Worm (Caenorhabditis elegans) whole organism, L4/young adult: ENCODE results near the gene F21C10.13.

Experiments
- W03F9.2 ChIP-seq: fragments of 150-350 bp; optimal IDR thresholded peaks from 2 replicates; lab custom pipeline; 2014; ENCODE audit warnings: missing biosample characterization, missing genetic modification characterization
- dao-5 ChIP-seq: sonication (generic microtip); optimal IDR thresholded peaks from 2 replicates; lab custom pipeline; 2016; ENCODE audit warnings: missing genotype, missing genetic modification characterization, moderate library complexity, missing compliant biosample characterization
- him-1 ChIP-seq: sonication (generic microtip); optimal IDR thresholded peaks from 2 replicates; lab custom pipeline; 2016; ENCODE audit warnings: missing genotype, missing genetic modification reagents, missing genetic modification characterization, missing compliant biosample characterization

Gene F21C10.13

ce11 chrV:9125345-9125744, 3.2 kb downstream of the F21C10.13 start, which contains the start of gene F21C10.5:
Gene F21C10.5 (plus strand): TSS chrV:9125645.
- TF ChIP-seq him-1 (tag; lab: Kevin White, UChicago): no peak
- no peak for TF ChIP-seq dao-5
- TF ChIP-seq W03F9.2: no peak

- TF ChIP-seq dao-5 (no peak), him-1 (tag; lab: Kevin White, UChicago) (no peak), W03F9.2 (no peak)
Measured at ce11 chrV:9126316-9126715, 4.2 kb downstream of the F21C10.13 start, which contains the start of gene F21C10.4. Gene F21C10.4 (plus strand): TSS chrV:9126616.

- TF ChIP-seq dao-5: no peak
- no peak for TF ChIP-seq him-1 (tag; lab: Kevin White, UChicago)
- no peak for TF ChIP-seq W03F9.2
Measured at ce11 chrV:9127773-9128172, 5.7 kb downstream of the F21C10.13 start, which contains the start of gene F21C10.3. Gene F21C10.3 (plus strand): TSS chrV:9128073.

DNA sequence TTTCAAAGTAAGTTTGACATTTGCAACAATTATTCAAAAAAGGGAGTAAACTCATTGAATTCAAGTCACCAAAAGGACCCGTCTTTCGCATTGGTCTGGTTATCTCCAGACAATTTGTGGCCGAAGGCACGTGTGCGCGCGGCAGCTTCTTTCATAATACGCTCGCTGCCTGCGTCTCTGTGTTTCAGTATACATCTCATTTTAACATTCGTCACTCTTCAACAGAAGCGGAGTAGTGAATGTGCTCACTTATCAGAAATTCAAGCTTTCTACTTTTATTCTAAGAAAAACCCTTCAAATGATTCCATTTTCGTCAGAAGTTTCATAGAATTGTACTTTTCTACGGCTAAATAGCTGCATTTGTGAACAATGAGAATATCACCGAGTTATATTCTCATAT, 6.5 kb downstream of the F21C10.13 start:
- no peak for TF ChIP-seq W03F9.2
- TF ChIP-seq him-1 (tag; lab: Kevin White, UChicago): peak; percentile 36
- no peak for TF ChIP-seq dao-5

- TF ChIP-seq him-1 (tag; lab: Kevin White, UChicago): no peak
- TF ChIP-seq W03F9.2: no peak
- no peak for TF ChIP-seq dao-5
Measured at ce11 chrV:9130766-9131165, 8.7 kb downstream of the F21C10.13 start, which contains the start of gene F21C10.19. Gene F21C10.19 (plus strand): TSS chrV:9131066.

- no peak for TF ChIP-seq W03F9.2
- TF ChIP-seq him-1 (tag; lab: Kevin White, UChicago): no peak
- no peak for TF ChIP-seq dao-5
Measured at ce11 chrV:9132043-9132442, 9.9 kb downstream of the F21C10.13 start, which contains the start of gene F21C10.1. Gene F21C10.1 (plus strand): TSS chrV:9132343.

- no peak for TF ChIP-seq dao-5
- TF ChIP-seq him-1 (tag; lab: Kevin White, UChicago): no peak
- TF ChIP-seq W03F9.2: no peak
Measured at ce11 chrV:9133950-9134349, 11.8 kb downstream of the F21C10.13 start, which contains the start of gene B0222.1. Gene B0222.1 (plus strand): TSS chrV:9134255.

- TF ChIP-seq dao-5: no peak
- no peak for TF ChIP-seq him-1 (tag; lab: Kevin White, UChicago)
- no peak for TF ChIP-seq W03F9.2
Measured at ce11 chrV:9137618-9138017, 15.5 kb downstream of the F21C10.13 start, which contains the start of gene pitr-2. Gene pitr-2 (minus strand): TSS chrV:9137718.

- TF ChIP-seq dao-5: no peak
- no peak for TF ChIP-seq him-1 (tag; lab: Kevin White, UChicago)
Measured at ce11 chrV:9141297-9141696, 19.2 kb downstream of the F21C10.13 start, which contains the start of gene pitr-3. Gene pitr-3 (minus strand): TSS chrV:9141397.

DNA sequence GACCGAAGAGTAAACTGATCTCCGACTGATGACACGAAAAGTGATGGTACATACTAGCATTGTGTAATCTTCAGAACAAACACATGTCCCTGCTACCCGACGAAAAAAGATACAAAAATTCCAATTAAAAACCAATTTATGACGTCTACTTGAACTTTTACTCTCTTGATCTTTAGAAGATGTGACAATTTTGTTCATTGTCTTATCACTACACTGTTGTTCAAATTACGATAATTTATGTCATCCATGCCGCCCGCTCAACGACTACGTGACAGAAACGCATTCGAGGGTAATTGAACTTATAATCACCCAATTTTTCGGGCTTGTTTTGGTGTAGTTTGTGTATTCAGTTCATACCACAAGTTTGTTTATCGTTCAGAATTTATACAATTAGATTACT, 21.8 kb downstream of the F21C10.13 start:
- TF ChIP-seq dao-5: no peak
- TF ChIP-seq W03F9.2: no peak
- TF ChIP-seq him-1 (tag; lab: Kevin White, UChicago): no peak

ce11 chrV:9146196-9146595, 24.1 kb downstream of the F21C10.13 start:
- no peak for TF ChIP-seq W03F9.2
- TF ChIP-seq him-1 (tag; lab: Kevin White, UChicago): no peak
- no peak for TF ChIP-seq dao-5

DNA sequence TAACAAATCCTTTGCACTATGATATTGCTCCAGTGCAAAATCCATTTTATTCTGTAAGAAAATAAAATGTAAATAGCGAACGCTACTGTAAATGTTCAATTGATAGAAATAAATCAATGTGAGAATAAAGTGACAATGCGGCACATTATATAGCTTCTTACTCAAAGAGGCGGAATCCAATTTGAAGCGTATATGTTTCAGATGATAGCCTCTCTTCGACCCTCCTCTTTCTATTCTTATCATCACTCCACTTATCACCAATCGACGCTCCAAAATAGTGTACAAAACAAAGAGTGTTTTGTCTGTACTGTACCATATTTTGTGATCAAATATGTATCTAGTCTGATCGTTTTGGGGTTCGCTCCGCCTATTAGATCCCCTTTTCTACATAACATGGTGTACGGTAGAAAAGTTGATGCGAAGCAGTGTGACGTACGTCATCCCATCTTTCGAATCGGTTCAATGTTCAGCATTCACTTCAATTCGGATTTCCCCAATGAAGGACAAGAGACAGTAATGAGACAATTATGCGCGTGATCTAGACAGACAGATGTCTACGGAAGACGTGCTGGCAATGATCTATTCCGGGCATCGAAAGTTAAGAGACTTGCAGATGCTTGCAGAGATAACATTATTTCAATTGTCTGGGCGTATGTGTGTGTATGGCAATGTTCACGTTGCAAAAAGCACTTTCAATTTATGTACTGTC, 24.9 kb downstream of the F21C10.13 start, which contains the start of gene spl-2:
spl-2 (minus strand) TSS at position 51 of the 709 bp plus-strand sequence.
- TF ChIP-seq dao-5 (no peak), him-1 (tag; lab: Kevin White, UChicago) (no peak), W03F9.2 (no peak)

DNA sequence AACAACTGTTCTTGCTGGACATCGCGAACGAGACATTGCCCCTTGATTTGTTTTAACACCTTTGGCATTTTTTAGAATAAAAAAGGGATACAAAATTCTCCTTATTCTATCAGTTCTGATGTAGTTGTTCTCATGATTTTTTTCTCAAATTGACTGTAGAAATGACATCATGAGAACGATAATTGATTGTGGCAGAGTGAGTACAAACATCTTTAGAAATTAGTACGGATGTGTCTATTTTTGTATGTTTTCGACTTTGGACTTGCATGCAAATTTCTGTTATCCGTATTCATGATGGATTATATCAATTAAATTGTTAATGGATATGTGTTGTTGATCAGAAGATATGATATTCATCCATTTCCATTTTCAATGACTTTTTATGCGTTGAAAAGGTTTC, 26.0 kb downstream of the F21C10.13 start:
- TF ChIP-seq dao-5: no peak
- no peak for TF ChIP-seq him-1 (tag; lab: Kevin White, UChicago)
- no peak for TF ChIP-seq W03F9.2

DNA sequence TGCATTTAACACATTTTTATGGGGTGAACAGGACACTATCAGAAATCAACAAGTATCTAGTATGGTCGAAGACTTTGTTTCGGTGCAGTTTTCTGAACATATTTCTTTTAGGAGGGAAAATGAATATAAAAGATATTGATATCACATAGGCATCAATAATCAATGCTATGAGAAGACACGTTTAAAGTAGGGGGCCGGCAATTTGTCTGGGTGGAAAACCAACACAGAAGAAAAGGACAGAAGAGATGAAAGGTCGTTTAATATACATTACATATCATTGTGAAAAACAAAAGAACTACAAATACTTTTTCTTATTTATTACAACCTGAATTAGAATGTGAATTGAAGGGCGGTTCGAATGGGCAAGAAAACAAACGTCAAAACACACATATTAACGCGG, 30.2 kb downstream of the F21C10.13 start:
- TF ChIP-seq dao-5 (no peak), him-1 (tag; lab: Kevin White, UChicago) (no peak), W03F9.2 (no peak)

- TF ChIP-seq dao-5 (no peak), him-1 (tag; lab: Kevin White, UChicago) (no peak), W03F9.2 (no peak)
Measured at ce11 chrV:9154772-9155171, 32.7 kb downstream of the F21C10.13 start, which contains the start of gene B0222.5. Gene B0222.5 (minus strand): TSS chrV:9154872.
